Worm (Caenorhabditis elegans) whole organism, young adult: Measurements from ENCODE around the gene srx-46.

ENCODE experiments used
- B0019.2 ChIP-seq: fragments of 200-800 bp; sonication (Bioruptor generic); conservative IDR thresholded peaks from 2 replicates; pipeline ENCODE4 v1.3.6; 2022; ENCODE audit warnings: missing genetic modification reagents, missing genetic modification characterization, missing compliant biosample characterization
- B0261.1 ChIP-seq: sonication (generic microtip); optimal IDR thresholded peaks from 2 replicates; lab custom pipeline; 2016; ENCODE audit warnings: mild to moderate bottlenecking, missing genetic modification characterization, moderate library complexity, missing compliant biosample characterization
- C06A6.2 ChIP-seq: fragments of 200-800 bp; sonication (Bioruptor generic); conservative IDR thresholded peaks from 2 replicates; pipeline ENCODE4 v1.3.6; 2022; ENCODE audit warnings: missing genetic modification characterization, missing compliant biosample characterization
- C17E4.6 ChIP-seq: fragments of 200-800 bp; sonication (Bioruptor generic); IDR thresholded peaks from 2 replicates; pipeline ENCODE4 v1.3.6; 2022; ENCODE audit warnings: missing genetic modification reagents, missing genetic modification characterization, missing compliant biosample characterization
- F10E7.11 ChIP-seq: sonication (generic microtip); optimal IDR thresholded peaks from 2 replicates; lab custom pipeline; 2017; ENCODE audit warnings: mild to moderate bottlenecking, missing genetic modification characterization, moderate library complexity, missing compliant biosample characterization
- F22D6.2 ChIP-seq: sonication (generic microtip); optimal IDR thresholded peaks from 2 replicates; lab custom pipeline; 2016; ENCODE audit warnings: mild to moderate bottlenecking, missing genetic modification characterization, missing compliant biosample characterization
- F23B12.7 ChIP-seq: sonication (generic microtip); optimal IDR thresholded peaks from 2 replicates; lab custom pipeline; 2017; ENCODE audit warnings: missing genetic modification characterization, mild to moderate bottlenecking, missing compliant biosample characterization, antibody characterized with exemption, moderate library complexity; ENCODE audit not compliant: insufficient read depth
- F39B2.1 ChIP-seq: fragments of 200-800 bp; sonication (Bioruptor generic); IDR thresholded peaks from 2 replicates; pipeline ENCODE4 v1.3.6; 2022; ENCODE audit warnings: missing genetic modification reagents, missing genetic modification characterization, missing compliant biosample characterization
- F49E8.2 ChIP-seq: sonication (generic microtip); optimal IDR thresholded peaks from 3 replicates; lab custom pipeline; 2017; ENCODE audit warnings: missing genetic modification characterization, mild to moderate bottlenecking, missing compliant biosample characterization, antibody characterized with exemption, moderate library complexity; ENCODE audit not compliant: insufficient read depth
- F52B5.7 ChIP-seq: sonication (generic microtip); optimal IDR thresholded peaks from 2 replicates; lab custom pipeline; 2016; ENCODE audit warnings: mild to moderate bottlenecking, missing genetic modification characterization, missing compliant biosample characterization
- T07F8.4 ChIP-seq: sonication (generic microtip); optimal IDR thresholded peaks from 2 replicates; lab custom pipeline; 2016; ENCODE audit warnings: mild to moderate bottlenecking, missing genetic modification characterization, moderate library complexity, missing compliant biosample characterization
- Y95B8A.8 ChIP-seq: fragments of 200-800 bp; sonication (Bioruptor generic); IDR thresholded peaks from 2 replicates; pipeline ENCODE4 v1.3.6; 2022; ENCODE audit warnings: missing genetic modification reagents, missing genetic modification characterization, missing compliant biosample characterization
- ZK185.1 ChIP-seq: sonication (generic microtip); optimal IDR thresholded peaks from 2 replicates; lab custom pipeline; 2016; ENCODE audit warnings: mild to moderate bottlenecking, missing genetic modification characterization, missing compliant biosample characterization; ENCODE audit not compliant: poor library complexity, severe bottlenecking
- athp-1 ChIP-seq: sonication (generic microtip); optimal IDR thresholded peaks from 2 replicates; lab custom pipeline; 2017; ENCODE audit warnings: mild to moderate bottlenecking, missing genetic modification characterization, missing compliant biosample characterization
- attf-3 ChIP-seq: fragments of 200-800 bp; sonication (Bioruptor generic); conservative IDR thresholded peaks from 2 replicates; pipeline ENCODE4 v1.3.6; 2022; ENCODE audit warnings: missing genetic modification reagents, missing genetic modification characterization, missing compliant biosample characterization
- attf-5 ChIP-seq: fragments of 200-800 bp; sonication (Bioruptor generic); optimal IDR thresholded peaks from 2 replicates; lab custom pipeline; 2018; ENCODE audit warnings: mild to moderate bottlenecking, missing genetic modification characterization, missing compliant biosample characterization
- attf-6 ChIP-seq: fragments of 200-800 bp; sonication (Bioruptor generic); IDR thresholded peaks from 2 replicates; pipeline ENCODE4 v1.3.6; 2022; ENCODE audit warnings: missing genetic modification reagents, missing genetic modification characterization, missing compliant biosample characterization
- cebp-2 ChIP-seq: fragments of 200-800 bp; sonication (Bioruptor generic); IDR thresholded peaks from 2 replicates; pipeline ENCODE4 v1.3.6; 2022; ENCODE audit warnings: missing genetic modification characterization, missing compliant biosample characterization
- ceh-40 ChIP-seq: fragments of 200-800 bp; sonication (Bioruptor generic); IDR thresholded peaks from 2 replicates; pipeline ENCODE4 v1.3.6; 2022; ENCODE audit warnings: missing genetic modification characterization, missing compliant biosample characterization
- chd-7 ChIP-seq: sonication (generic microtip); optimal IDR thresholded peaks from 2 replicates; lab custom pipeline; 2016; ENCODE audit warnings: mild to moderate bottlenecking, missing genetic modification characterization, moderate library complexity, missing compliant biosample characterization
- dpff-1 ChIP-seq: sonication (generic microtip); optimal IDR thresholded peaks from 2 replicates; lab custom pipeline; 2017; ENCODE audit warnings: mild to moderate bottlenecking, missing genetic modification characterization, missing compliant biosample characterization
- dpl-1 ChIP-seq: fragments of 150-350 bp; optimal IDR thresholded peaks from 2 replicates; lab custom pipeline; 2014; ENCODE audit warnings: missing biosample characterization, missing genetic modification reagents, missing genetic modification characterization
- egl-44 ChIP-seq: fragments of 200-800 bp; sonication (Bioruptor generic); IDR thresholded peaks from 2 replicates; pipeline ENCODE4 v1.3.6; 2022; ENCODE audit warnings: missing genetic modification reagents, missing genetic modification characterization, missing compliant biosample characterization
- ets-4 ChIP-seq: fragments of 200-800 bp; sonication (Bioruptor generic); optimal IDR thresholded peaks from 2 replicates; lab custom pipeline; 2018; ENCODE audit warnings: mild to moderate bottlenecking, missing genetic modification characterization, missing compliant biosample characterization
- hlh-26 ChIP-seq: fragments of 200-800 bp; sonication (Bioruptor generic); conservative IDR thresholded peaks from 2 replicates; pipeline ENCODE4 v1.3.6; 2022; ENCODE audit warnings: missing genetic modification reagents, missing genetic modification characterization, missing compliant biosample characterization
- hmg-20 ChIP-seq: fragments of 200-800 bp; sonication (Bioruptor generic); IDR thresholded peaks from 2 replicates; pipeline ENCODE4 v1.3.6; 2022; ENCODE audit warnings: missing genetic modification reagents, missing genetic modification characterization, missing compliant biosample characterization
- let-526 ChIP-seq: fragments of 200-800 bp; sonication (Bioruptor generic); IDR thresholded peaks from 2 replicates; pipeline ENCODE4 v1.3.6; 2022; ENCODE audit warnings: missing genetic modification reagents, missing genetic modification characterization, missing compliant biosample characterization
- let-607 ChIP-seq, 2 experiments: fragments of 200-800 bp in 1 of 2; sonication (Bioruptor generic) in 1 of 2; sonication (generic microtip) in 1 of 2; optimal IDR thresholded peaks; 2 replicates each; lab custom pipeline; 2016 to 2018; ENCODE audit warnings: mild to moderate bottlenecking in 2 of 2, missing compliant biosample characterization in 2 of 2, missing genetic modification characterization in 2 of 2, moderate library complexity in 2 of 2, missing genotype in 1 of 2
- lin-54 ChIP-seq: fragments of 200-800 bp; sonication (Bioruptor generic); optimal IDR thresholded peaks from 2 replicates; lab custom pipeline; 2018; ENCODE audit warnings: mild to moderate bottlenecking, missing genetic modification characterization, missing compliant biosample characterization
- madf-3 ChIP-seq: fragments of 200-800 bp; sonication (Bioruptor generic); IDR thresholded peaks from 2 replicates; pipeline ENCODE4 v1.3.6; 2022; ENCODE audit warnings: missing genetic modification reagents, missing genetic modification characterization, missing compliant biosample characterization
- madf-6 ChIP-seq: fragments of 200-800 bp; sonication (Bioruptor generic); IDR thresholded peaks from 2 replicates; pipeline ENCODE4 v1.3.6; 2022; ENCODE audit warnings: missing genetic modification reagents, missing genetic modification characterization, missing compliant biosample characterization
- madf-8 ChIP-seq: fragments of 200-800 bp; sonication (Bioruptor generic); conservative IDR thresholded peaks from 2 replicates; pipeline ENCODE4 v1.3.6; 2022; ENCODE audit warnings: missing genetic modification reagents, missing genetic modification characterization, missing compliant biosample characterization
- mel-28 ChIP-seq: sonication (generic microtip); optimal IDR thresholded peaks from 2 replicates; lab custom pipeline; 2016; ENCODE audit warnings: borderline replicate concordance, mild to moderate bottlenecking, missing genetic modification characterization, missing compliant biosample characterization
- nfya-1 ChIP-seq: sonication (generic microtip); optimal IDR thresholded peaks from 2 replicates; lab custom pipeline; 2017; ENCODE audit warnings: antibody characterized with exemption, missing compliant biosample characterization, missing genetic modification characterization, borderline replicate concordance; ENCODE audit not compliant: insufficient read depth
- nfyb-1 ChIP-seq: fragments of 200-800 bp; sonication (Bioruptor generic); IDR thresholded peaks from 2 replicates; pipeline ENCODE4 v1.3.6; 2022; ENCODE audit warnings: missing genetic modification reagents, missing genetic modification characterization, missing compliant biosample characterization
- nhr-27 ChIP-seq: fragments of 200-800 bp; sonication (Bioruptor generic); optimal IDR thresholded peaks from 2 replicates; lab custom pipeline; 2018; ENCODE audit warnings: mild to moderate bottlenecking, missing genetic modification characterization, moderate library complexity, missing compliant biosample characterization
- pha-4 ChIP-seq: fragments of 150-350 bp; sonication (generic microtip); optimal IDR thresholded peaks from 2 replicates; lab custom pipeline; 2014; ENCODE audit warnings: missing biosample characterization, missing genetic modification reagents, missing genetic modification characterization
- rcor-1 ChIP-seq: fragments of 200-800 bp; sonication (Bioruptor generic); IDR thresholded peaks from 2 replicates; pipeline ENCODE4 v1.3.6; 2022; ENCODE audit warnings: missing genetic modification reagents, missing genetic modification characterization, missing compliant biosample characterization
- rec-8 ChIP-seq, 2 experiments: sonication (generic microtip); optimal IDR thresholded peaks; 2 replicates each; lab custom pipeline; 2016; ENCODE audit warnings: mild to moderate bottlenecking in 2 of 2, missing genetic modification characterization in 2 of 2, missing genetic modification reagents in 2 of 2, missing genotype in 2 of 2, missing biosample characterization in 1 of 2, missing compliant biosample characterization in 1 of 2, moderate library complexity in 1 of 2
- sdz-38 ChIP-seq: sonication (generic microtip); optimal IDR thresholded peaks from 2 replicates; lab custom pipeline; 2016; ENCODE audit warnings: missing genotype, missing genetic modification characterization, missing compliant biosample characterization
- tbx-9 ChIP-seq: sonication (generic microtip); optimal IDR thresholded peaks from 2 replicates; lab custom pipeline; 2016; ENCODE audit warnings: borderline replicate concordance, missing genetic modification characterization, inconsistent platforms, missing compliant biosample characterization
- unc-130 ChIP-seq: sonication (generic microtip); optimal IDR thresholded peaks from 2 replicates; lab custom pipeline; 2016; ENCODE audit warnings: missing genetic modification reagents, missing genetic modification characterization, missing compliant biosample characterization
- xnd-1 ChIP-seq: sonication (generic microtip); optimal IDR thresholded peaks from 2 replicates; lab custom pipeline; 2016; ENCODE audit warnings: missing genotype, missing genetic modification reagents, missing genetic modification characterization, missing compliant biosample characterization
- ztf-6 ChIP-seq: fragments of 200-800 bp; sonication (Bioruptor generic); IDR thresholded peaks from 2 replicates; pipeline ENCODE4 v1.3.6; 2022; ENCODE audit warnings: missing genetic modification reagents, missing genetic modification characterization, missing compliant biosample characterization

srx-46 gene

DNA sequence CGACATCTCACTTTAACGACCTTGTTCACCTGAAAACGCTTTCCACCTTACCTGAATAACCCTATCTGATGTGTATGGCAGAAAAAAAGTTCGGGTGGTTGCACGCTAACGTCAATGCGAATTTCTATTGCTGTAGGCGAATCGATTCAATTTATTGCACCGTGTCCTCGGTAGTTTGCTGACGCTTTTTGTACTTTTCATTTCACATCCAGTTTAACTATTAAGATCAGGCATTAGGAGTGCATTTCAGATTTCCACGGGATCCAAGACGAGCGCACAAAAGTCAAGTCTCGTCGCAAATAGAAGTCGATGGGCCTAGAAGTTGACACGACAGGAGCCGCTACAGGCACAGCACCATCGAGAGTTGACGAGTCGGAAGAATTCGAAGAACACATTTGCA is 10.8 kb upstream of the srx-46 start (continued):
- TF ChIP-seq nfyb-1 (GFP tag; lab: Robert Waterston, UW) (peak; percentile 87), C17E4.6 (peak; percentile 93), let-526 (GFP tag; lab: Robert Waterston, UW) (peak; percentile 72; the same call in 1 of the 2 replicates), F39B2.1 (GFP tag; lab: Robert Waterston, UW) (peak; percentile 88; the same call in 1 of the 2 replicates), B0019.2 (0 out of 2 replicates have a peak, but pooled peaks have one; percentile 17)

DNA sequence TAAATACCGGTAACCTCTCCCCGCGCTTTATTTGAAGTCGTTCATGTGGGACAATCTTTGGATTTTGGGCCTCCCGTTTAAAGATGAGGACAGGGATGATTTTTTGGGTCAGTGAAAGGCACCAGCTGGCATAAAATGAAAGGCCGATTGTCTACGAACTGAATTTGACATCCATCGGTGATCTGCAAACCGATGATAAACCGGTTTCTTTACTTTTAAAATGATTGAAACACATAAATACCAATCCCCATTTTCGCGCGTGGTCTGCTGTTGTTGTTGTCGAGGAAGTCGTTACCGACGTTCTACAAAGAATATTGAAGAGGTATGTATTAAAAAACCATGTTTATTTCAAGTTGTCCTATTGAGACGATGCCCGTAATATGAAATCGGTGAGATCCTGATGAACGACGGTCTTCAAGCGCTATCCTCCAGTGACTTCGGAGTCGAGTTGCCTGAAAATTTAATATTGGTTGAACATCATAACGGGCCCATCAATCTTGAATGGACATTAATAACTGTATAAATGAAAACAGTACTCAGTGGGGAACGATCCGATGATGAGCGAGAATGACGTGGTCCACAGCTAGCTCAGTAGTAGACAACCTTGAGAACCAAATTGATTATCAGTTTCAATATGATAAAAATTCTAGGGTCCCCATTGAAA is 9.9 kb upstream of the srx-46 start:
- no peak for TF ChIP-seq lin-54 (GFP tag; lab: Kevin White, UChicago)
- TF ChIP-seq unc-130 (GFP tag; lab: Kevin White, UChicago) = no peak
- no peak for TF ChIP-seq ets-4 (GFP tag; lab: Kevin White, UChicago)
- no peak for TF ChIP-seq hlh-26 (GFP tag; lab: Robert Waterston, UW)
- TF ChIP-seq T07F8.4 (tag; lab: Kevin White, UChicago) = no peak
- TF ChIP-seq dpff-1 (tag; lab: Kevin White, UChicago) = no peak
- no peak for TF ChIP-seq dpl-1 (GFP tag; lab: Kevin White, UChicago)
- TF ChIP-seq nfya-1 (tag; lab: Kevin White, UChicago) = no peak
- TF ChIP-seq mel-28 (tag; lab: Kevin White, UChicago) = no peak
- peak; percentile 53; the same call in 1 of the 2 replicates for TF ChIP-seq C06A6.2 (GFP tag; lab: Robert Waterston, UW)
- TF ChIP-seq rcor-1 (GFP tag; lab: Robert Waterston, UW) = peak; percentile 62; the same call in 1 of the 2 replicates
- TF ChIP-seq athp-1 (tag; lab: Kevin White, UChicago) = no peak
- TF ChIP-seq nhr-27 (tag; lab: Kevin White, UChicago) = peak; percentile 56
- TF ChIP-seq xnd-1 (tag; lab: Kevin White, UChicago) = no peak
- no peak for TF ChIP-seq B0261.1 (tag; lab: Kevin White, UChicago)
- TF ChIP-seq ztf-6 (GFP tag; lab: Robert Waterston, UW) = 0 out of 2 replicates have a peak, but pooled peaks have one; percentile 7
- TF ChIP-seq F22D6.2 = no peak
- TF ChIP-seq egl-44 = peak; percentile 34; the same call in 1 of the 2 replicates
- TF ChIP-seq F49E8.2 (tag; lab: Kevin White, UChicago) = no peak
- TF ChIP-seq tbx-9 = no peak
- TF ChIP-seq rec-8 (tag; optimal IDR thresholded peaks at IDR 0.05; lab: Kevin White, UChicago) = no peak
- peak; percentile 33 for TF ChIP-seq attf-6 (GFP tag; lab: Robert Waterston, UW)
- no peak for TF ChIP-seq pha-4
- TF ChIP-seq hmg-20 (GFP tag; lab: Robert Waterston, UW) = peak; percentile 51; the same call in 1 of the 2 replicates
- TF ChIP-seq madf-6 (GFP tag; lab: Robert Waterston, UW) = peak; percentile 59
- TF ChIP-seq ZK185.1 (tag; lab: Kevin White, UChicago) = peak; percentile 51
- no peak for TF ChIP-seq F10E7.11 (tag; lab: Kevin White, UChicago)
- peak; percentile 90 for TF ChIP-seq madf-3
- TF ChIP-seq let-607 (tag; optimal IDR thresholded peaks at IDR 0.05; lab: Kevin White, UChicago) = no peak
- TF ChIP-seq Y95B8A.8 (GFP tag; lab: Robert Waterston, UW) = peak; percentile 82
- TF ChIP-seq ceh-40 (GFP tag; lab: Robert Waterston, UW) = 0 out of 2 replicates have a peak, but pooled peaks have one; percentile 76
- peak; percentile 8 for TF ChIP-seq F23B12.7 (tag; lab: Kevin White, UChicago)
- 0 out of 2 replicates have a peak, but pooled peaks have one; percentile 11 for TF ChIP-seq B0019.2
- TF ChIP-seq attf-5 (GFP tag; lab: Kevin White, UChicago) = no peak
- no peak for TF ChIP-seq sdz-38 (tag; lab: Kevin White, UChicago)
- TF ChIP-seq F52B5.7 (tag; lab: Kevin White, UChicago) = no peak
- TF ChIP-seq attf-3 (GFP tag; lab: Robert Waterston, UW) = 0 out of 2 replicates have a peak, but pooled peaks have one; percentile 40
- TF ChIP-seq madf-8 (GFP tag; lab: Robert Waterston, UW) = no peak; the same call in 1 of the 2 replicates
- TF ChIP-seq chd-7 (tag; lab: Kevin White, UChicago) = no peak
- peak; percentile 74; the same call in 1 of the 2 replicates for TF ChIP-seq cebp-2
